Worm (Caenorhabditis elegans) whole organism, L4/young adult: ENCODE data around the gene Y55B1BL.1.

ENCODE experiments used
- dao-5 ChIP-seq: sonication (generic microtip); optimal IDR thresholded peaks from 2 replicates; lab custom pipeline; 2016; ENCODE audit warnings: missing genotype, missing genetic modification characterization, moderate library complexity, missing compliant biosample characterization
- him-1 ChIP-seq: sonication (generic microtip); optimal IDR thresholded peaks from 2 replicates; lab custom pipeline; 2016; ENCODE audit warnings: missing genotype, missing genetic modification reagents, missing genetic modification characterization, missing compliant biosample characterization

DNA sequence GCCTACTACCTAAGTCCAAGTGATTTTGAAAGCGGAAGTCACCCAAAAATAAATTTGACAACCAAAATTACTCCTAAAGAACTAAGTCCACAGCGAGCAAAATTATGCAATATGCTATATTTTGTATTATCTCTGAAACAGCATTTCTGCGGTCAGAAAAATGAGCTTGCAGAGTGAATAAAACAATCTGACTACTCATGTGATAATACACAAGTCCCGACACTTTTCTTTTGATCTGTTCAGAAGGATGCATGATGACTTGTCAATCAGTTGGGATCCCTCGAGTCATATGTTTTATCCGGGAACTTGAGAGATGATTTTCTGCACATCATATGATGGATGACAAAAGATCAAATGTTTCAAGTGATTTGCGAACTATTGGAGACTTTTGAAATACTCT is 17.1 kb upstream of the Y55B1BL.1 start:
- TF ChIP-seq him-1 (tag; lab: Kevin White, UChicago): no peak
- no peak for TF ChIP-seq dao-5 (tag; lab: Kevin White, UChicago)
